Fruit fly (Drosophila melanogaster): ENCODE results near the gene CG18789.

CG18789 gene

dm6 chr2L:11980075-11980474, 15.2 kb downstream of the CG18789 start:
- TF ChIP-seq acj6 (GFP tag; optimal IDR thresholded peaks at IDR 0.05), result peak; percentile 0
- TF ChIP-seq CG32006 (GFP tag; optimal IDR thresholded peaks at IDR 0.05), result peak; percentile 20
- no peak for TF ChIP-seq fkh (GFP tag; optimal IDR thresholded peaks at IDR 0.05)

dm6 chr2L:11977721-11978120, 17.5 kb downstream of the CG18789 start:
- TF ChIP-seq CG8319 (GFP tag; optimal IDR thresholded peaks at IDR 0.05) (no peak), salr (GFP tag; optimal IDR thresholded peaks at IDR 0.05) (no peak), Sox14 (GFP tag; optimal IDR thresholded peaks at IDR 0.05) (no peak), svp (GFP tag) (no peak), spab (GFP tag; optimal IDR thresholded peaks at IDR 0.05) (no peak), CG6163 (GFP tag; IDR thresholded peaks at IDR 0.05) (no peak), CG4318 (GFP tag; optimal IDR thresholded peaks at IDR 0.05) (no peak), topi (GFP tag; optimal IDR thresholded peaks at IDR 0.05) (no peak), Eip78C (GFP tag) (no peak), CG31627 (GFP tag; optimal IDR thresholded peaks at IDR 0.05) (no peak), pdm3 (GFP tag; optimal IDR thresholded peaks at IDR 0.05) (no peak), CG10669 (GFP tag; optimal IDR thresholded peaks at IDR 0.05) (no peak), Hr39 (GFP tag; optimal IDR thresholded peaks at IDR 0.05) (no peak), CG3919 (GFP tag; optimal IDR thresholded peaks at IDR 0.05) (no peak)

DNA sequence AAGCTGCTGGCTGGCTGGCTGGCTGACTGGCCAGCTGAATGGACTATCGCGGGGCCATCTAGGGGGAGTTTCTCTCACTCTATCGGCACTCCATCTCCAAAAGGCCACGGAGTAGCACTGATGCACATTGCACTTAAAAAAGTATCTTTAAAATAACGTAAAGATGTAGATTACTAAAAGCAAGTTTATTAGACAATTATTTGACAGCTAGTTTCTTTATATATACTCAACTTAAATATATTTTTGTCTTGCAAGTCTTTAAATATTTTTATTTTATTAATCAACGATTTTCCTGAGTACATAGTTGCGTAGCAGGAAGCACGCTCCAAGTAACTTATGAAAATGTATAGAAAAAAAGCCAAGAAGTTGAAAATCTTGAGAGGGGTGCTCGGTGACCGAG, 18.3 kb downstream of the CG18789 start:
- TF ChIP-seq Eip78C (GFP tag), result peak; percentile 64
- TF ChIP-seq Hr4 (GFP tag; optimal IDR thresholded peaks at IDR 0.05), result no peak
- TF ChIP-seq dsx (GFP tag; optimal IDR thresholded peaks at IDR 0.05; ENCODE audit: poor library complexity, severe bottlenecking), result no peak
- no peak for TF ChIP-seq net (GFP tag; optimal IDR thresholded peaks at IDR 0.05)
- no peak for TF ChIP-seq Sox102F (GFP tag; optimal IDR thresholded peaks at IDR 0.05)
- TF ChIP-seq fd85E (GFP tag; optimal IDR thresholded peaks at IDR 0.05), result no peak
- no peak for TF ChIP-seq Met (GFP tag; optimal IDR thresholded peaks at IDR 0.05)
- TF ChIP-seq CG32006 (GFP tag; optimal IDR thresholded peaks at IDR 0.05), result peak; percentile 2
- TF ChIP-seq CG11294 (GFP tag; IDR thresholded peaks at IDR 0.05), result no peak
- peak; percentile 33; the same call in 1 of the 3 replicates for TF ChIP-seq CG8119 (GFP tag; IDR thresholded peaks at IDR 0.05)
- TF ChIP-seq CG31627 (GFP tag; optimal IDR thresholded peaks at IDR 0.05), result no peak
- no peak for TF ChIP-seq CG6792 (GFP tag; optimal IDR thresholded peaks at IDR 0.05)
- TF ChIP-seq CG3032 (tag; optimal IDR thresholded peaks at IDR 0.05), result no peak
- no peak for TF ChIP-seq CG8319 (GFP tag; optimal IDR thresholded peaks at IDR 0.05)
- TF ChIP-seq acj6 (GFP tag; optimal IDR thresholded peaks at IDR 0.05), result no peak
- no peak for TF ChIP-seq CG10631 (GFP tag; optimal IDR thresholded peaks at IDR 0.05)
- TF ChIP-seq eg (GFP tag; IDR thresholded peaks at IDR 0.05), result peak; percentile 52; the same call in 2 of the 3 replicates
- TF ChIP-seq Blimp-1 (GFP tag; optimal IDR thresholded peaks at IDR 0.05), result no peak
- TF ChIP-seq CG15336 (GFP tag; IDR thresholded peaks at IDR 0.05), result peak; percentile 37; the same call in 1 of the 2 replicates
- TF ChIP-seq Ets96B (tag; optimal IDR thresholded peaks at IDR 0.05), result no peak

dm6 chr2L:11973145-11973738, 22.0 kb downstream of the CG18789 start:
- TF ChIP-seq fd59A (GFP tag; optimal IDR thresholded peaks at IDR 0.05) (no peak), Hr39 (GFP tag; optimal IDR thresholded peaks at IDR 0.05) (no peak), CG8319 (GFP tag; optimal IDR thresholded peaks at IDR 0.05) (no peak), Sox14 (GFP tag; optimal IDR thresholded peaks at IDR 0.05) (no peak), Hr38 (GFP tag; optimal IDR thresholded peaks at IDR 0.05) (no peak), Ets96B (tag; optimal IDR thresholded peaks at IDR 0.05) (no peak), Ets21C (GFP tag; optimal IDR thresholded peaks at IDR 0.05) (no peak), CG9139 (GFP tag; optimal IDR thresholded peaks at IDR 0.05) (no peak), Eip93F (GFP tag; optimal IDR thresholded peaks at IDR 0.05) (no peak), esn (GFP tag; optimal IDR thresholded peaks at IDR 0.05) (no peak), CG7368 (GFP tag; optimal IDR thresholded peaks at IDR 0.05) (no peak), OdsH (GFP tag; optimal IDR thresholded peaks at IDR 0.05) (no peak)

Data from whole organism, prepupa.